Worm (Caenorhabditis elegans) whole organism, late embryonic: ENCODE results near the gene ttr-44.

ENCODE experiments used
- C08G9.2 ChIP-seq: sonication (generic microtip); optimal IDR thresholded peaks from 2 replicates; lab custom pipeline; 2016; ENCODE audit warnings: mild to moderate bottlenecking, missing genetic modification characterization, moderate library complexity, missing compliant biosample characterization
- K02D7.2 ChIP-seq: sonication (generic microtip); optimal IDR thresholded peaks from 2 replicates; lab custom pipeline; 2017; ENCODE audit warnings: mild to moderate bottlenecking, missing genetic modification characterization, missing compliant biosample characterization
- K09A11.1 ChIP-seq: sonication (generic microtip); optimal IDR thresholded peaks from 2 replicates; lab custom pipeline; 2017; ENCODE audit warnings: antibody characterized with exemption, mild to moderate bottlenecking, missing genetic modification characterization, missing compliant biosample characterization; ENCODE audit not compliant: insufficient read depth
- T23F11.4 ChIP-seq: fragments of 200-800 bp; sonication (Bioruptor generic); optimal IDR thresholded peaks from 2 replicates; lab custom pipeline; 2018; ENCODE audit warnings: mild to moderate bottlenecking, missing genetic modification characterization, missing compliant biosample characterization
- ceh-14 ChIP-seq: sonication (generic microtip); optimal IDR thresholded peaks from 2 replicates; lab custom pipeline; 2016; ENCODE audit warnings: missing genotype, missing genetic modification characterization, missing compliant biosample characterization
- ceh-18 ChIP-seq: sonication (generic microtip); optimal IDR thresholded peaks from 2 replicates; lab custom pipeline; 2016; ENCODE audit warnings: missing genetic modification characterization, missing compliant biosample characterization
- ceh-2 ChIP-seq: sonication (generic microtip); optimal IDR thresholded peaks from 2 replicates; lab custom pipeline; 2016; ENCODE audit warnings: missing genotype, missing genetic modification characterization, missing compliant biosample characterization
- ceh-22 ChIP-seq: sonication (generic microtip); optimal IDR thresholded peaks from 2 replicates; lab custom pipeline; 2017; ENCODE audit warnings: missing biosample characterization, missing genetic modification characterization
- ceh-24 ChIP-seq: sonication (generic microtip); optimal IDR thresholded peaks from 2 replicates; lab custom pipeline; 2016; ENCODE audit warnings: mild to moderate bottlenecking, missing genetic modification characterization, missing compliant biosample characterization
- ceh-31 ChIP-seq: sonication (generic microtip); optimal IDR thresholded peaks from 2 replicates; lab custom pipeline; 2016; ENCODE audit warnings: missing genetic modification characterization, missing compliant biosample characterization
- ceh-34 ChIP-seq: sonication (generic microtip); optimal IDR thresholded peaks from 2 replicates; lab custom pipeline; 2016; ENCODE audit warnings: mild to moderate bottlenecking, missing genetic modification characterization, missing compliant biosample characterization
- ceh-48 ChIP-seq: sonication (generic microtip); optimal IDR thresholded peaks from 2 replicates; lab custom pipeline; 2016; ENCODE audit warnings: missing genetic modification characterization, inconsistent platforms, missing compliant biosample characterization
- ceh-6 ChIP-seq: fragments of 200-800 bp; sonication (Bioruptor generic); optimal IDR thresholded peaks from 2 replicates; lab custom pipeline; 2018; ENCODE audit warnings: mild to moderate bottlenecking, missing genetic modification characterization, missing compliant biosample characterization
- dve-1 ChIP-seq: sonication (generic microtip); optimal IDR thresholded peaks from 2 replicates; lab custom pipeline; 2017; ENCODE audit warnings: antibody characterized with exemption, mild to moderate bottlenecking, missing genetic modification characterization, missing compliant biosample characterization
- elt-4 ChIP-seq: sonication (generic microtip); optimal IDR thresholded peaks from 2 replicates; lab custom pipeline; 2016; ENCODE audit warnings: missing genetic modification characterization, missing compliant biosample characterization
- eyg-1 ChIP-seq: sonication (generic microtip); optimal IDR thresholded peaks from 2 replicates; lab custom pipeline; 2016; ENCODE audit warnings: missing genotype, missing genetic modification characterization, missing compliant biosample characterization
- fkh-10 ChIP-seq: fragments of 150-350 bp; optimal IDR thresholded peaks from 2 replicates; lab custom pipeline; 2014; ENCODE audit warnings: missing biosample characterization, missing genetic modification reagents, missing genetic modification characterization
- gmeb-2 ChIP-seq: sonication (generic microtip); optimal IDR thresholded peaks from 2 replicates; lab custom pipeline; 2016; ENCODE audit warnings: missing genetic modification characterization, inconsistent platforms, missing compliant biosample characterization
- hlh-15 ChIP-seq: sonication (generic microtip); optimal IDR thresholded peaks from 2 replicates; lab custom pipeline; 2016; ENCODE audit warnings: missing genetic modification characterization, missing compliant biosample characterization
- lin-11 ChIP-seq: fragments of 200-800 bp; sonication (Bioruptor generic); optimal IDR thresholded peaks from 2 replicates; lab custom pipeline; 2018; ENCODE audit warnings: mild to moderate bottlenecking, missing genetic modification characterization, missing compliant biosample characterization
- madf-2 ChIP-seq: sonication (generic microtip); optimal IDR thresholded peaks from 2 replicates; lab custom pipeline; 2017; ENCODE audit warnings: missing genetic modification characterization, missing compliant biosample characterization
- mec-3 ChIP-seq: sonication (generic microtip); optimal IDR thresholded peaks from 2 replicates; lab custom pipeline; 2016; ENCODE audit warnings: borderline replicate concordance, missing genetic modification characterization, missing compliant biosample characterization
- nhr-232 ChIP-seq: sonication (generic microtip); optimal IDR thresholded peaks from 2 replicates; lab custom pipeline; 2016; ENCODE audit warnings: missing genetic modification characterization, missing compliant biosample characterization
- npax-4 ChIP-seq: sonication (generic microtip); optimal IDR thresholded peaks from 2 replicates; lab custom pipeline; 2016; ENCODE audit warnings: missing genetic modification characterization, missing compliant biosample characterization
- pat-9 ChIP-seq: fragments of 200-800 bp; sonication (Bioruptor generic); optimal IDR thresholded peaks from 2 replicates; lab custom pipeline; 2018; ENCODE audit warnings: mild to moderate bottlenecking, missing genetic modification characterization, moderate library complexity, missing compliant biosample characterization
- pax-1 ChIP-seq: fragments of 150-350 bp; optimal IDR thresholded peaks from 2 replicates; lab custom pipeline; 2014; ENCODE audit warnings: missing biosample characterization, missing genetic modification characterization
- rnt-1 ChIP-seq: sonication (generic microtip); optimal IDR thresholded peaks from 2 replicates; lab custom pipeline; 2016; ENCODE audit warnings: missing genetic modification characterization, missing compliant biosample characterization
- sox-2 ChIP-seq: fragments of 200-800 bp; sonication (Bioruptor generic); IDR thresholded peaks from 2 replicates; pipeline ENCODE4 v1.3.6; 2022; ENCODE audit warnings: missing genetic modification reagents, missing genetic modification characterization, missing compliant biosample characterization
- sox-4 ChIP-seq: sonication (generic microtip); optimal IDR thresholded peaks from 2 replicates; lab custom pipeline; 2017; ENCODE audit warnings: mild to moderate bottlenecking, missing genetic modification characterization, inconsistent platforms, missing compliant biosample characterization
- tbx-2 ChIP-seq: sonication (generic microtip); optimal IDR thresholded peaks from 2 replicates; lab custom pipeline; 2016; ENCODE audit warnings: missing genetic modification characterization, missing compliant biosample characterization
- tbx-7 ChIP-seq: sonication (generic microtip); optimal IDR thresholded peaks from 2 replicates; lab custom pipeline; 2016; ENCODE audit warnings: missing genotype, missing genetic modification characterization, missing compliant biosample characterization
- unc-3 ChIP-seq, 2 experiments: fragments of 200-800 bp in 1 of 2; sonication (Bioruptor generic) in 1 of 2; sonication (generic microtip) in 1 of 2; conservative IDR thresholded peaks in 1 of 2; optimal IDR thresholded peaks in 1 of 2; 2 replicates each; pipeline versions ENCODE4 v1.3.6 to Lab custom; 2016 to 2022; ENCODE audit warnings: missing compliant biosample characterization in 2 of 2, missing genetic modification characterization in 2 of 2, missing genetic modification reagents in 1 of 2
- unc-42 ChIP-seq: sonication (generic microtip); optimal IDR thresholded peaks from 2 replicates; lab custom pipeline; 2016; ENCODE audit warnings: missing genotype, missing genetic modification characterization, missing compliant biosample characterization
- unc-86 ChIP-seq: sonication (generic microtip); optimal IDR thresholded peaks from 2 replicates; lab custom pipeline; 2016; ENCODE audit warnings: missing genetic modification characterization, missing compliant biosample characterization
- zip-5 ChIP-seq: sonication (generic microtip); optimal IDR thresholded peaks from 2 replicates; lab custom pipeline; 2016; ENCODE audit warnings: missing genetic modification characterization, missing compliant biosample characterization
- ztf-16 ChIP-seq: sonication (generic microtip); optimal IDR thresholded peaks from 2 replicates; lab custom pipeline; 2017; ENCODE audit warnings: missing genetic modification characterization, missing compliant biosample characterization

ttr-44 gene

DNA sequence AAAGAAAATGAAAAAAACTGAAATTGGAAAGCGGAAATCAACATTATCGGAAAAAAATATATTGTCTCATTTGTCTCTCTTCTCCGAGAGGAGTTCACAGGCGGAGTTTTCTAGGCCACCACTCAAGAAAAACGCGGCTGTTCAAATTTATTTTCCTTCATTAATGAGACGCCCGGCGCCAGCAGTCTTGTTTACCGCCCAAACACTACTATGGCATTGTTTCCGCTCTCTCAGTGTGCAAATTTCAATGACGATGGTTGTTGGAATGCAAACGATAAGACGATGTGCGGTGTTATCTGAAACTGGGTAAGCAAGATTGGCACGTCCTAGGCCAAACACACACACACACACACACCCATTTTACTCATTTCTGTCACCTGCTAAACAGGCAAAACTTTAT lies 26.2 kb upstream of the ttr-44 start, which contains the start of gene cav-2 (continued):
- TF ChIP-seq sox-2 (GFP tag; lab: Robert Waterston, UW), result no peak
- peak; percentile 65 for TF ChIP-seq rnt-1
- peak; percentile 91 for TF ChIP-seq ceh-2 (tag; lab: Kevin White, UChicago)
- TF ChIP-seq lin-11, result no peak
- peak; percentile 68 for TF ChIP-seq zip-5 (tag; lab: Kevin White, UChicago)
- peak; percentile 86 for TF ChIP-seq tbx-7
- TF ChIP-seq ceh-18 (tag; lab: Kevin White, UChicago), result peak; percentile 48
- peak; percentile 72 for TF ChIP-seq unc-42
- no peak for TF ChIP-seq sox-4 (tag; lab: Kevin White, UChicago)
- TF ChIP-seq eyg-1 (tag; lab: Kevin White, UChicago), result peak; percentile 10
- TF ChIP-seq ceh-22 (tag; lab: Kevin White, UChicago), result no peak
- TF ChIP-seq K02D7.2 (tag; lab: Kevin White, UChicago), result no peak
- TF ChIP-seq ztf-16 (tag; lab: Kevin White, UChicago), result no peak
- TF ChIP-seq hlh-15 (tag; lab: Kevin White, UChicago), result no peak
- TF ChIP-seq C08G9.2 (tag; lab: Kevin White, UChicago), result peak; percentile 97
- no peak for TF ChIP-seq ceh-6 (GFP tag; lab: Kevin White, UChicago)
- TF ChIP-seq tbx-2 (tag; lab: Kevin White, UChicago), result peak; percentile 66
- TF ChIP-seq nhr-232 (tag; lab: Kevin White, UChicago), result no peak
- peak; percentile 12 for TF ChIP-seq unc-86 (tag; lab: Kevin White, UChicago)
- TF ChIP-seq ceh-34, result peak; percentile 46
- no peak for TF ChIP-seq npax-4 (tag; lab: Kevin White, UChicago)
- peak; percentile 1 for TF ChIP-seq dve-1 (tag; lab: Kevin White, UChicago)
- TF ChIP-seq gmeb-2 (tag; lab: Kevin White, UChicago), result no peak

DNA sequence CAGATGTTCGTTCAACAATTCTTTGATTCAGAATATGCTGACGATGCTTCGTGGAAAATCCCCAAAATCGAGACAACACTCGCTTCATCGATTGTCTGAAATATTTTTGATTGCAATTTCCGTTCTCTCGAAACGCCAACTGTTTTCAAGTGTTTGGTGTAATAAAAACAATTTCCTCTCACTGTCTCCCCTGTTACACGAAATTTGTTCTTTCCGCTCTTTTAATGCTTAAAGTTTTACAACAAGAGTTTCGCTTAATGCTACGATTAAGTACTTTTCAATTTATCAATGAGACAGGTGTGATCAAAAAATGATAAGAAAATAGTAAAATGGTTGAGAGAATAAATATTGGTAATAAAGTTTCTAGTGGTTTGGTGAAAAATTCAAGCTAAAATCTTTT lies 25.8 kb upstream of the ttr-44 start, which contains the start of gene C56A3.6:
TSS of gene C56A3.6 (minus strand) at position 101 of the 400 bp plus-strand sequence.
- no peak for TF ChIP-seq ceh-31 (tag; lab: Kevin White, UChicago)
- TF ChIP-seq mec-3 (tag; lab: Kevin White, UChicago), result no peak
- no peak for TF ChIP-seq npax-4 (tag; lab: Kevin White, UChicago)
- TF ChIP-seq K09A11.1 (tag; lab: Kevin White, UChicago), result no peak
- no peak for TF ChIP-seq ztf-16 (tag; lab: Kevin White, UChicago)
- TF ChIP-seq unc-3 (GFP tag; conservative IDR thresholded peaks at IDR 0.05; lab: Robert Waterston, UW), result no peak
- no peak for TF ChIP-seq unc-3 (tag; optimal IDR thresholded peaks at IDR 0.05; lab: Kevin White, UChicago)
- no peak for TF ChIP-seq madf-2 (tag; lab: Kevin White, UChicago)
- TF ChIP-seq elt-4 (tag; lab: Kevin White, UChicago), result no peak
- no peak for TF ChIP-seq ceh-22 (tag; lab: Kevin White, UChicago)
- TF ChIP-seq lin-11, result no peak

DNA sequence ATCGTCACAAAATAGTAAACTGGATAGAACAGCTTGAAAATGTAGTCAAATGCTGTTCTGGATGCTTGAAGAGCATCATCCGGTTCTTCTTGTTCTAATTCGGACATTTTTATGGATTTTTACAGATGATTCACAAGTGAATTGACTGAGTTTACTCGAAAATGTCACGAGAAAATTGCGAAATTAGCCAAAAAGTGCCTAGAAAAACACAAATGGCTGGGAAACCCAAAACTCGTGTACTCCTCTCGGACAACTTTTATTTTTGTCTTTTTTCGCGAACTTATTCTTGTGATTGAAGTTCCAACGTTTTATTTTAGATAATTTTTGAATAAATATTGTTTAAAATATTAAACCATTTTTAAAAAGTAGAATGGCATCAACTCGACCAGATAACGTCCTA lies 21.1 kb upstream of the ttr-44 start, which contains the start of the genes C56A3.4 and C56A3.5:
TSS of gene C56A3.4 (minus strand) at position 154 of the 400 bp plus-strand sequence.
TSS of gene C56A3.5 (plus strand) at position 367 of the 400 bp plus-strand sequence.
- TF ChIP-seq tbx-7, result no peak
- TF ChIP-seq eyg-1 (tag; lab: Kevin White, UChicago), result no peak
- TF ChIP-seq ceh-31 (tag; lab: Kevin White, UChicago), result peak; percentile 16
- TF ChIP-seq, all 69 proteins: peak for 1

DNA sequence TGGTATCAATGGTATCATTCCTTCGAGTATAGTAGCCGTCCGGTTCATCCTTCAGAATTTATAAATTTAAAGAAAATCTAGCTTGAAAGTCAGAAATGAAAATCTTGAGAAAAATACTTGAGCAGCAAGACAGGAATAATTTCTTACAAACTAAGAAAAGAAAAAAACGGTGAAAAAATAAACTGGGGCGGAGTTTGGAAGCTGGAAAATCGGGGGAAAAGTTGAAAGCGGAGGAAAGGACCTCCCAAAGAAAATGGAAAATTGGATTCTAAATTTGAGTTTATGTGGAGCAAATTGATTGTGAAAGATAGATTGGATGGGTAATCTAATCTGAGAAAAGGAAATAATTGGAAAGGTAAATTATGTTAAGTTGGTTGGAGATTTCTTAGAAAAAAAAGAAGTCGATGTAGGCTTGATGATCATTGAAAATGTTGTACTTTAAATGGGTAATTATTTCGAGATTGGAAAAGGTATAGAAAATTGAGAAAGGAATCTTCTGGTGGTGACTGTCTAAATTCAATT lies 5.6 kb upstream of the ttr-44 start, which contains the start of gene frpr-5:
TSS of gene frpr-5 (minus strand) at position 51 of the 522 bp plus-strand sequence.
- TF ChIP-seq ceh-34, result no peak
- TF ChIP-seq dve-1 (tag; lab: Kevin White, UChicago), result no peak
- TF ChIP-seq ceh-24 (tag; lab: Kevin White, UChicago), result no peak
- TF ChIP-seq C08G9.2 (tag; lab: Kevin White, UChicago), result no peak
- no peak for TF ChIP-seq ceh-48 (tag; lab: Kevin White, UChicago)
- TF ChIP-seq madf-2 (tag; lab: Kevin White, UChicago), result no peak
- TF ChIP-seq fkh-10, result no peak
- TF ChIP-seq T23F11.4 (GFP tag; lab: Kevin White, UChicago), result no peak
- no peak for TF ChIP-seq ceh-14 (tag; lab: Kevin White, UChicago)
- TF ChIP-seq hlh-15 (tag; lab: Kevin White, UChicago), result no peak
- no peak for TF ChIP-seq nhr-232 (tag; lab: Kevin White, UChicago)
- no peak for TF ChIP-seq npax-4 (tag; lab: Kevin White, UChicago)
- no peak for TF ChIP-seq ceh-2 (tag; lab: Kevin White, UChicago)
- TF ChIP-seq pat-9 (tag; lab: Kevin White, UChicago), result no peak
- no peak for TF ChIP-seq pax-1 (tag; lab: Kevin White, UChicago)
- TF ChIP-seq unc-42, result no peak
